Worm (Caenorhabditis elegans) whole organism, early embryonic: ENCODE results near the gene myo-2.

Experiments used
- B0310.2 ChIP-seq: sonication (generic microtip); optimal IDR thresholded peaks from 2 replicates; lab custom pipeline; 2016; ENCODE audit warnings: mild to moderate bottlenecking, missing genetic modification characterization, missing compliant biosample characterization
- F13C5.2 ChIP-seq: sonication (generic microtip); optimal IDR thresholded peaks from 2 replicates; lab custom pipeline; 2017; ENCODE audit warnings: mild to moderate bottlenecking, missing genetic modification characterization, inconsistent platforms, missing compliant biosample characterization
- aly-1 ChIP-seq: sonication (generic microtip); optimal IDR thresholded peaks from 2 replicates; lab custom pipeline; 2016; ENCODE audit warnings: missing genetic modification characterization, missing compliant biosample characterization
- ama-1 ChIP-seq: fragments of 150-350 bp; optimal IDR thresholded peaks from 2 replicates; lab custom pipeline; 2014
- ceh-13 ChIP-seq: fragments of 200-800 bp; sonication (Bioruptor generic); optimal IDR thresholded peaks from 2 replicates; lab custom pipeline; 2018; ENCODE audit warnings: mild to moderate bottlenecking, missing genetic modification characterization, missing compliant biosample characterization
- ceh-36 ChIP-seq: sonication (generic microtip); optimal IDR thresholded peaks from 2 replicates; lab custom pipeline; 2016; ENCODE audit warnings: missing genetic modification characterization, inconsistent platforms, missing compliant biosample characterization
- ets-7 ChIP-seq: sonication (generic microtip); optimal IDR thresholded peaks from 2 replicates; lab custom pipeline; 2016; ENCODE audit warnings: missing genotype, missing genetic modification characterization, missing compliant biosample characterization
- flt-1 ChIP-seq: fragments of 200-800 bp; sonication (Bioruptor generic); IDR thresholded peaks from 2 replicates; pipeline ENCODE4 v1.3.6; 2022; ENCODE audit warnings: missing genetic modification characterization, missing compliant biosample characterization
- hmg-4 ChIP-seq: fragments of 200-800 bp; sonication (Bioruptor generic); optimal IDR thresholded peaks from 2 replicates; lab custom pipeline; 2018; ENCODE audit warnings: mild to moderate bottlenecking, missing genetic modification characterization, missing compliant biosample characterization
- hnd-1 ChIP-seq: sonication (generic microtip); optimal IDR thresholded peaks from 2 replicates; lab custom pipeline; 2016; ENCODE audit warnings: missing genetic modification characterization, missing compliant biosample characterization
- scrt-1 ChIP-seq: fragments of 200-800 bp; sonication (Bioruptor generic); IDR thresholded peaks from 2 replicates; pipeline ENCODE4 v1.3.6; 2022; ENCODE audit warnings: missing genetic modification characterization, missing compliant biosample characterization
- sea-1 ChIP-seq: fragments of 200-800 bp; sonication (Bioruptor generic); conservative IDR thresholded peaks from 2 replicates; pipeline ENCODE4 v1.3.6; 2022; ENCODE audit warnings: missing genetic modification characterization, missing compliant biosample characterization
- tbx-11 ChIP-seq: fragments of 200-800 bp; sonication (Bioruptor generic); IDR thresholded peaks from 2 replicates; pipeline ENCODE4 v1.3.6; 2022; ENCODE audit warnings: missing genetic modification characterization, missing compliant biosample characterization
- tbx-37 ChIP-seq: fragments of 200-800 bp; sonication (Bioruptor generic); conservative IDR thresholded peaks from 2 replicates; pipeline ENCODE4 v1.3.6; 2022; ENCODE audit warnings: missing genetic modification reagents, missing genetic modification characterization, missing compliant biosample characterization

ce11 chrX:12458021-12458420, 9.8 kb upstream of the myo-2 start:
- TF ChIP-seq ets-7 (tag; lab: Kevin White, UChicago) (no peak), hnd-1 (tag; lab: Kevin White, UChicago) (peak; percentile 50), B0310.2 (peak; percentile 68), sea-1 (GFP tag; lab: Robert Waterston, UW) (peak; percentile 85), ama-1 (lab: Kevin White, UChicago) (no peak), F13C5.2 (tag; lab: Kevin White, UChicago) (peak; percentile 78), hmg-4 (GFP tag; lab: Kevin White, UChicago) (peak; percentile 85), scrt-1 (GFP tag; lab: Robert Waterston, UW) (peak; percentile 85), flt-1 (GFP tag; lab: Robert Waterston, UW) (peak; percentile 75), ceh-36 (tag; lab: Kevin White, UChicago) (peak; percentile 70), tbx-11 (GFP tag; lab: Robert Waterston, UW) (peak; percentile 76), aly-1 (tag; lab: Kevin White, UChicago) (peak; percentile 62), tbx-37 (GFP tag; lab: Robert Waterston, UW) (peak; percentile 64; the same call in 1 of the 2 replicates), ceh-13 (GFP tag; lab: Kevin White, UChicago) (peak; percentile 71)
